Worm (Caenorhabditis elegans): ENCODE measurements around the gene F08H9.4.

- TF ChIP-seq sox-4 (tag; optimal IDR thresholded peaks at IDR 0.05), result no peak
- no peak for TF ChIP-seq tbx-2 (tag; optimal IDR thresholded peaks at IDR 0.05)
- no peak for TF ChIP-seq pha-4 (tag; optimal IDR thresholded peaks at IDR 0.05)
- no peak for TF ChIP-seq nhr-11 (tag; optimal IDR thresholded peaks at IDR 0.05)
- TF ChIP-seq ceh-22 (tag; optimal IDR thresholded peaks at IDR 0.05), result no peak
- TF ChIP-seq che-1 (tag; optimal IDR thresholded peaks at IDR 0.05), result no peak
- TF ChIP-seq T23F11.4 (GFP tag; optimal IDR thresholded peaks at IDR 0.05), result no peak
- TF ChIP-seq ama-1 (optimal IDR thresholded peaks at IDR 0.05), result no peak
- TF ChIP-seq ceh-14 (tag; optimal IDR thresholded peaks at IDR 0.05), result no peak
- no peak for TF ChIP-seq lim-6 (tag; optimal IDR thresholded peaks at IDR 0.05)
- no peak for TF ChIP-seq hlh-6 (tag; optimal IDR thresholded peaks at IDR 0.05)
- no peak for TF ChIP-seq nfya-1 (tag; optimal IDR thresholded peaks at IDR 0.05)
- TF ChIP-seq ceh-18 (tag; optimal IDR thresholded peaks at IDR 0.05), result no peak
- no peak for TF ChIP-seq C08G9.2 (tag; optimal IDR thresholded peaks at IDR 0.05)
These were observed 42.8 kb upstream of the F08H9.4 start for ce11 chrV:14506713-14507675.

All from whole organism, late embryonic.